Fruit fly (Drosophila melanogaster) whole organism, embryonic: ENCODE data around the gene CG46310.

Experiments
- Abd-B ChIP-seq: fragments of 200-800 bp; sonication (Bioruptor generic); optimal IDR thresholded peaks from 2 replicates; lab custom pipeline; 2018; ENCODE audit warnings: missing biosample characterization, mild to moderate bottlenecking, missing genetic modification characterization, moderate library complexity
- Asciz ChIP-seq: fragments of 200-800 bp; sonication (Bioruptor generic); optimal IDR thresholded peaks from 2 replicates; lab custom pipeline; 2017; ENCODE audit warnings: missing biosample characterization, mild to moderate bottlenecking, missing genetic modification characterization, missing genetic modification reagents
- Bdp1 ChIP-seq: fragments of 200-800 bp; sonication (Bioruptor generic); optimal IDR thresholded peaks from 3 replicates; lab custom pipeline; 2016; ENCODE audit warnings: missing biosample characterization, missing genetic modification characterization
- CG10366 ChIP-seq: fragments of 200-800 bp; sonication (Bioruptor generic); IDR thresholded peaks from 2 replicates; pipeline ENCODE4 v1.3.6; 2022; ENCODE audit warnings: missing biosample characterization, missing genetic modification characterization
- CG11456 ChIP-seq: fragments of 200-800 bp; sonication (Bioruptor generic); IDR thresholded peaks from 3 replicates; pipeline ENCODE4 v1.3.6; 2022; ENCODE audit warnings: missing biosample characterization, missing genetic modification characterization
- CG11560 ChIP-seq: fragments of 200-800 bp; sonication (Bioruptor generic); IDR thresholded peaks from 3 replicates; pipeline ENCODE4 v1.3.6; 2022; ENCODE audit warnings: missing biosample characterization, missing genetic modification characterization
- CG12104 ChIP-seq: fragments of 200-800 bp; sonication (Bioruptor generic); optimal IDR thresholded peaks from 3 replicates; lab custom pipeline; 2016; ENCODE audit warnings: missing biosample characterization, missing genetic modification characterization
- CG12299 ChIP-seq: fragments of 200-800 bp; sonication (Bioruptor generic); optimal IDR thresholded peaks from 2 replicates; lab custom pipeline; 2018; ENCODE audit warnings: missing biosample characterization, mild to moderate bottlenecking, missing genetic modification characterization
- CG13296 ChIP-seq: fragments of 200-800 bp; sonication (Bioruptor generic); optimal IDR thresholded peaks from 3 replicates; lab custom pipeline; 2018; ENCODE audit warnings: missing biosample characterization, mild to moderate bottlenecking, missing genetic modification characterization
- CG13894 ChIP-seq: fragments of 200-800 bp; sonication (Bioruptor generic); optimal IDR thresholded peaks from 3 replicates; lab custom pipeline; 2018; ENCODE audit warnings: missing biosample characterization, mild to moderate bottlenecking, missing genetic modification characterization, moderate library complexity
- CG1602 ChIP-seq: fragments of 200-800 bp; sonication (Bioruptor generic); optimal IDR thresholded peaks from 3 replicates; lab custom pipeline; 2016; ENCODE audit warnings: missing biosample characterization, missing genetic modification characterization
- CG16815 ChIP-seq: fragments of 200-800 bp; sonication (Bioruptor generic); optimal IDR thresholded peaks from 3 replicates; lab custom pipeline; 2017; ENCODE audit warnings: missing biosample characterization, mild to moderate bottlenecking, missing genetic modification characterization
- CG17359 ChIP-seq: fragments of 200-800 bp; sonication (Bioruptor generic); optimal IDR thresholded peaks from 3 replicates; lab custom pipeline; 2018; ENCODE audit warnings: missing biosample characterization, mild to moderate bottlenecking, missing genetic modification characterization, moderate library complexity
- CG17385 ChIP-seq: fragments of 200-800 bp; sonication (Bioruptor generic); optimal IDR thresholded peaks from 3 replicates; lab custom pipeline; 2018; ENCODE audit warnings: missing biosample characterization, mild to moderate bottlenecking, missing genetic modification characterization
- CG17912 ChIP-seq: fragments of 200-800 bp; sonication (Bioruptor generic); optimal IDR thresholded peaks from 2 replicates; lab custom pipeline; 2018; ENCODE audit warnings: missing biosample characterization, mild to moderate bottlenecking, missing genetic modification characterization
- CG31224 ChIP-seq: fragments of 200-800 bp; sonication (Bioruptor generic); IDR thresholded peaks from 2 replicates; pipeline ENCODE4 v1.3.6; 2022; ENCODE audit warnings: missing biosample characterization, missing genetic modification characterization
- CG4617 ChIP-seq: fragments of 200-800 bp; sonication (Bioruptor generic); optimal IDR thresholded peaks from 3 replicates; lab custom pipeline; 2016; ENCODE audit warnings: missing biosample characterization, missing genetic modification characterization, borderline replicate concordance
- CG4730 ChIP-seq: fragments of 200-800 bp; sonication (Bioruptor generic); IDR thresholded peaks from 2 replicates; pipeline ENCODE4 v1.3.6; 2022; ENCODE audit warnings: missing biosample characterization, missing genetic modification characterization
- CG7963 ChIP-seq: fragments of 200-800 bp; sonication (Bioruptor generic); IDR thresholded peaks from 3 replicates; pipeline ENCODE4 v1.3.6; 2022; ENCODE audit warnings: missing biosample characterization, missing genetic modification characterization; ENCODE audit not compliant: partially characterized antibody
- CG7987 ChIP-seq: fragments of 200-800 bp; sonication (Bioruptor generic); optimal IDR thresholded peaks from 2 replicates; lab custom pipeline; 2018; ENCODE audit warnings: missing biosample characterization, mild to moderate bottlenecking, missing genetic modification characterization, moderate library complexity
- CG8359 ChIP-seq: fragments of 200-800 bp; sonication (Bioruptor generic); optimal IDR thresholded peaks from 2 replicates; lab custom pipeline; 2017; ENCODE audit warnings: missing biosample characterization, mild to moderate bottlenecking, missing genetic modification characterization, borderline replicate concordance
- Dad ChIP-seq: fragments of 200-800 bp; sonication (Bioruptor generic); optimal IDR thresholded peaks from 3 replicates; lab custom pipeline; 2016; ENCODE audit warnings: missing biosample characterization, missing genetic modification characterization
- Hr3 ChIP-seq: fragments of 200-800 bp; sonication (Bioruptor generic); optimal IDR thresholded peaks from 3 replicates; lab custom pipeline; 2016; ENCODE audit warnings: missing biosample characterization, missing genetic modification characterization
- Jarid2 ChIP-seq: fragments of 200-800 bp; sonication (Bioruptor generic); optimal IDR thresholded peaks from 3 replicates; lab custom pipeline; 2017; ENCODE audit warnings: mild to moderate bottlenecking, missing biosample characterization, missing genetic modification reagents, missing genetic modification characterization
- Mes4 ChIP-seq: fragments of 200-800 bp; sonication (Bioruptor generic); optimal IDR thresholded peaks from 2 replicates; lab custom pipeline; 2016; ENCODE audit warnings: missing biosample characterization, missing genetic modification characterization
- NC2β ChIP-seq: fragments of 200-800 bp; sonication (Bioruptor generic); optimal IDR thresholded peaks from 2 replicates; lab custom pipeline; 2016; ENCODE audit warnings: missing biosample characterization, missing genetic modification characterization
- Rx ChIP-seq: fragments of 200-800 bp; sonication (Bioruptor generic); IDR thresholded peaks from 2 replicates; pipeline ENCODE4 v1.3.6; 2022; ENCODE audit warnings: missing biosample characterization, missing genetic modification characterization
- Stat92E ChIP-seq, 3 experiments: fragments of >200 bp in 2 of 3; fragments of 200-800 bp in 1 of 3; sonication (Bioruptor generic) in 1 of 3; optimal IDR thresholded peaks; 2 replicates each; lab custom pipeline; 2017 to 2019; ENCODE audit warnings: missing biosample characterization in 3 of 3, missing genetic modification characterization in 3 of 3, mild to moderate bottlenecking in 1 of 3, moderate library complexity in 1 of 3
- TFAM ChIP-seq: fragments of 200-800 bp; sonication (Bioruptor generic); optimal IDR thresholded peaks from 2 replicates; lab custom pipeline; 2017; ENCODE audit warnings: missing biosample characterization, missing genetic modification characterization, inconsistent platforms
- amos ChIP-seq: fragments of 200-800 bp; sonication (Bioruptor generic); IDR thresholded peaks from 2 replicates; pipeline ENCODE4 v1.3.6; 2022; ENCODE audit warnings: missing biosample characterization, missing genetic modification characterization; ENCODE audit not compliant: partially characterized antibody
- crol ChIP-seq: fragments of 200-800 bp; sonication (Bioruptor generic); IDR thresholded peaks from 2 replicates; pipeline ENCODE4 v1.3.6; 2022; ENCODE audit warnings: missing biosample characterization, missing genetic modification characterization
- dimm ChIP-seq: fragments of 200-800 bp; sonication (Bioruptor generic); IDR thresholded peaks from 2 replicates; pipeline ENCODE4 v1.3.6; 2022; ENCODE audit warnings: missing biosample characterization, missing genetic modification characterization
- grn ChIP-seq: fragments of 200-800 bp; sonication (Bioruptor generic); optimal IDR thresholded peaks from 3 replicates; lab custom pipeline; 2017; ENCODE audit warnings: missing biosample characterization, missing genetic modification characterization
- ind ChIP-seq: fragments of 200-800 bp; sonication (Bioruptor generic); optimal IDR thresholded peaks from 3 replicates; lab custom pipeline; 2016; ENCODE audit warnings: missing biosample characterization, missing genetic modification characterization
- insv ChIP-seq, 2 experiments: fragments of 200-800 bp; sonication (Bioruptor generic); optimal IDR thresholded peaks; 3 replicates each; lab custom pipeline; 2016 to 2018; ENCODE audit warnings: missing biosample characterization in 2 of 2, missing genetic modification characterization in 2 of 2
- kah ChIP-seq: fragments of 200-800 bp; sonication (Bioruptor generic); optimal IDR thresholded peaks from 2 replicates; lab custom pipeline; 2018; ENCODE audit warnings: missing biosample characterization, mild to moderate bottlenecking, missing genetic modification characterization
- ken ChIP-seq: fragments of 200-800 bp; sonication (Bioruptor generic); IDR thresholded peaks from 3 replicates; pipeline ENCODE4 v1.3.6; 2022; ENCODE audit warnings: missing biosample characterization, missing genetic modification characterization
- lilli ChIP-seq: fragments of 200-800 bp; sonication (Bioruptor generic); optimal IDR thresholded peaks from 3 replicates; lab custom pipeline; 2016; ENCODE audit warnings: missing biosample characterization, missing genetic modification characterization
- nmo ChIP-seq: fragments of 200-800 bp; sonication (Bioruptor generic); optimal IDR thresholded peaks from 2 replicates; lab custom pipeline; 2018; ENCODE audit warnings: missing biosample characterization, mild to moderate bottlenecking, missing genetic modification characterization, moderate library complexity
- phol ChIP-seq: fragments of 200-800 bp; sonication (Bioruptor generic); optimal IDR thresholded peaks from 3 replicates; lab custom pipeline; 2018; ENCODE audit warnings: missing biosample characterization, mild to moderate bottlenecking, missing genetic modification characterization, moderate library complexity
- pzg ChIP-seq: fragments of 200-800 bp; sonication (Bioruptor generic); optimal IDR thresholded peaks from 3 replicates; lab custom pipeline; 2018; ENCODE audit warnings: missing biosample characterization, mild to moderate bottlenecking, missing genetic modification characterization, moderate library complexity
- sd ChIP-seq: fragments of 200-800 bp; sonication (Bioruptor generic); optimal IDR thresholded peaks from 3 replicates; lab custom pipeline; 2018; ENCODE audit warnings: missing biosample characterization, mild to moderate bottlenecking, missing genetic modification characterization, moderate library complexity
- sna ChIP-seq: fragments of 200-800 bp; sonication (Bioruptor generic); IDR thresholded peaks from 2 replicates; pipeline ENCODE4 v1.3.6; 2022; ENCODE audit warnings: missing biosample characterization, missing genetic modification characterization; ENCODE audit not compliant: partially characterized antibody
- sr ChIP-seq: fragments of 200-800 bp; sonication (Bioruptor generic); IDR thresholded peaks from 3 replicates; pipeline ENCODE4 v1.3.6; 2022; ENCODE audit warnings: missing biosample characterization, missing genetic modification characterization
- ssp ChIP-seq: fragments of 200-800 bp; sonication (Bioruptor generic); IDR thresholded peaks from 2 replicates; pipeline ENCODE4 v1.3.6; 2022; ENCODE audit warnings: missing biosample characterization, missing genetic modification characterization
- stwl ChIP-seq: fragments of 200-800 bp; sonication (Bioruptor generic); optimal IDR thresholded peaks from 3 replicates; lab custom pipeline; 2018; ENCODE audit warnings: missing biosample characterization, mild to moderate bottlenecking, missing genetic modification characterization, moderate library complexity
- trem ChIP-seq: fragments of 200-800 bp; optimal IDR thresholded peaks from 3 replicates; lab custom pipeline; 2019; ENCODE audit warnings: missing biosample characterization, mild to moderate bottlenecking, missing genetic modification characterization, moderate library complexity
- trh ChIP-seq: fragments of 200-800 bp; sonication (Bioruptor generic); optimal IDR thresholded peaks from 2 replicates; lab custom pipeline; 2016; ENCODE audit warnings: missing biosample characterization, missing genetic modification characterization
- wdn ChIP-seq: fragments of 200-800 bp; sonication (Bioruptor generic); IDR thresholded peaks from 2 replicates; pipeline ENCODE4 v1.3.6; 2022; ENCODE audit warnings: missing biosample characterization, missing genetic modification characterization
- zen ChIP-seq: fragments of 200-800 bp; sonication (Bioruptor generic); optimal IDR thresholded peaks from 3 replicates; lab custom pipeline; 2018; ENCODE audit warnings: missing biosample characterization, mild to moderate bottlenecking, missing genetic modification characterization, moderate library complexity

The CG46310 gene

dm6 chr3R:23159289-23159956, 14.2 kb upstream of the CG46310 start, which contains the start of gene VhaAC39-2 (continued):
- no peak for TF ChIP-seq CG31224 (GFP tag; lab: Robert Waterston, UW)
- TF ChIP-seq TFAM, result no peak
- peak; percentile 12 for TF ChIP-seq Jarid2 (GFP tag; lab: Kevin White, UChicago)
- TF ChIP-seq zen (tag; lab: Kevin White, UChicago), result peak; percentile 6
- no peak for TF ChIP-seq crol (GFP tag; lab: Robert Waterston, UW)
- TF ChIP-seq CG17912 (GFP tag; lab: Kevin White, UChicago), result no peak
- no peak for TF ChIP-seq lilli
- TF ChIP-seq trh (GFP tag; lab: Kevin White, UChicago), result no peak
- no peak for TF ChIP-seq ind (GFP tag; lab: Kevin White, UChicago)
- no peak for TF ChIP-seq sd (tag; lab: Kevin White, UChicago)
- no peak for TF ChIP-seq CG11560 (tag; lab: Robert Waterston, UW)
- no peak for TF ChIP-seq CG4617 (GFP tag; lab: Kevin White, UChicago)
- TF ChIP-seq CG7987 (GFP tag; lab: Kevin White, UChicago), result no peak
- TF ChIP-seq wdn (GFP tag; lab: Robert Waterston, UW), result no peak
- peak; percentile 69 for TF ChIP-seq trem
- TF ChIP-seq grn (GFP tag; lab: Kevin White, UChicago), result no peak
- no peak for TF ChIP-seq CG11456 (GFP tag; lab: Robert Waterston, UW)
- no peak for TF ChIP-seq CG16815 (GFP tag; lab: Kevin White, UChicago)
- peak; percentile 28 for TF ChIP-seq nmo (GFP tag; lab: Kevin White, UChicago)
- TF ChIP-seq Dad (GFP tag; lab: Kevin White, UChicago), result no peak
- TF ChIP-seq CG17385 (GFP tag; lab: Kevin White, UChicago), result no peak
- TF ChIP-seq dimm (GFP tag; lab: Robert Waterston, UW), result no peak
- TF ChIP-seq kah (GFP tag; lab: Kevin White, UChicago), result no peak
- no peak for TF ChIP-seq amos (GFP tag; lab: Robert Waterston, UW)
- TF ChIP-seq CG7963 (GFP tag; lab: Robert Waterston, UW), result no peak
- no peak for TF ChIP-seq sna (GFP tag; lab: Robert Waterston, UW)
- no peak for TF ChIP-seq CG13296
- TF ChIP-seq CG12299, result no peak
- TF ChIP-seq stwl (tag; lab: Kevin White, UChicago), result peak; percentile 36
- TF ChIP-seq Bdp1 (GFP tag; lab: Kevin White, UChicago), result no peak
- 0 out of 2 replicates have a peak, but pooled peaks have one; percentile 10 for TF ChIP-seq CG10366 (GFP tag; lab: Robert Waterston, UW)
- TF ChIP-seq ken (GFP tag; lab: Robert Waterston, UW), result no peak
- TF ChIP-seq CG17359, result no peak
- TF ChIP-seq CG1602 (GFP tag; lab: Kevin White, UChicago), result no peak
- peak in 1 of 2 experiments; percentile 3 for TF ChIP-seq insv (GFP tag; optimal IDR thresholded peaks at IDR 0.05; lab: Kevin White, UChicago)
- TF ChIP-seq CG12104 (GFP tag; lab: Kevin White, UChicago), result no peak
- TF ChIP-seq Mes4 (GFP tag; lab: Kevin White, UChicago), result no peak
- no peak for TF ChIP-seq Asciz (GFP tag; lab: Kevin White, UChicago)
- TF ChIP-seq CG13894, result no peak
- TF ChIP-seq phol (tag; lab: Kevin White, UChicago), result peak; percentile 73
- TF ChIP-seq Abd-B (GFP tag; lab: Kevin White, UChicago), result no peak
- no peak for TF ChIP-seq Stat92E (GFP tag; optimal IDR thresholded peaks at IDR 0.05; lab: Kevin White, UChicago)
- no peak for TF ChIP-seq CG8359 (GFP tag; lab: Kevin White, UChicago)
- no peak for TF ChIP-seq CG4730
- TF ChIP-seq Hr3, result peak; percentile 27
- no peak for TF ChIP-seq ssp (GFP tag; lab: Robert Waterston, UW)
- no peak for TF ChIP-seq sr (GFP tag; lab: Robert Waterston, UW)
- TF ChIP-seq NC2β, result no peak
- peak; percentile 14 for TF ChIP-seq pzg (GFP tag; lab: Kevin White, UChicago)
- TF ChIP-seq Rx (GFP tag; lab: Robert Waterston, UW), result no peak
